Fruit fly (Drosophila melanogaster) whole organism, adult: ENCODE measurements around the gene ssp5.

Experiments used
- CG11617 ChIP-seq: fragments of 200-800 bp; sonication (Bioruptor generic); optimal IDR thresholded peaks from 2 replicates; lab custom pipeline; 2017; ENCODE audit warnings: mild to moderate bottlenecking, missing biosample characterization, missing genetic modification reagents, missing genetic modification characterization
- CG12768 ChIP-seq: fragments of 200-800 bp; sonication (Bioruptor generic); optimal IDR thresholded peaks from 2 replicates; lab custom pipeline; 2017; ENCODE audit warnings: missing biosample characterization, missing genetic modification characterization, mild to moderate bottlenecking, moderate library complexity, missing genetic modification reagents
- CG14711 ChIP-seq: fragments of 200-800 bp; sonication (Bioruptor generic); optimal IDR thresholded peaks from 2 replicates; lab custom pipeline; 2018; ENCODE audit warnings: missing biosample characterization, mild to moderate bottlenecking, missing genetic modification characterization, moderate library complexity
- CG1620 ChIP-seq: fragments of 200-800 bp; sonication (Bioruptor generic); optimal IDR thresholded peaks from 2 replicates; lab custom pipeline; 2016; ENCODE audit warnings: missing biosample characterization, missing genetic modification characterization
- CG33017 ChIP-seq: fragments of 200-800 bp; sonication (Bioruptor generic); optimal IDR thresholded peaks from 2 replicates; lab custom pipeline; 2018; ENCODE audit warnings: missing biosample characterization, mild to moderate bottlenecking, missing genetic modification characterization, moderate library complexity
- CG5204 ChIP-seq: fragments of 200-800 bp; sonication (Bioruptor generic); optimal IDR thresholded peaks from 2 replicates; lab custom pipeline; 2016; ENCODE audit warnings: missing biosample characterization, missing genetic modification characterization
- CG7045 ChIP-seq: fragments of 200-800 bp; sonication (Bioruptor generic); optimal IDR thresholded peaks from 2 replicates; lab custom pipeline; 2017; ENCODE audit warnings: missing biosample characterization, mild to moderate bottlenecking, missing genetic modification characterization
- CG7101 ChIP-seq: fragments of 200-800 bp; sonication (Bioruptor generic); optimal IDR thresholded peaks from 2 replicates; lab custom pipeline; 2018; ENCODE audit warnings: missing biosample characterization, mild to moderate bottlenecking, missing genetic modification characterization, moderate library complexity
- Clk ChIP-seq: fragments of 200-800 bp; sonication (Bioruptor generic); optimal IDR thresholded peaks from 2 replicates; lab custom pipeline; 2017; ENCODE audit warnings: missing biosample characterization, missing genetic modification characterization
- Crg-1 ChIP-seq: fragments of 200-800 bp; sonication (Bioruptor generic); optimal IDR thresholded peaks from 2 replicates; lab custom pipeline; 2016; ENCODE audit warnings: missing biosample characterization, missing genetic modification characterization
- Hr96 ChIP-seq: fragments of 200-800 bp; sonication (Bioruptor generic); optimal IDR thresholded peaks from 2 replicates; lab custom pipeline; 2016; ENCODE audit warnings: missing biosample characterization, missing genetic modification characterization
- Mnt ChIP-seq: fragments of 200-800 bp; sonication (Bioruptor generic); optimal IDR thresholded peaks from 2 replicates; lab custom pipeline; 2016; ENCODE audit warnings: missing biosample characterization, mild to moderate bottlenecking, missing genetic modification characterization
- bab1 ChIP-seq: fragments of 200-800 bp; sonication (Bioruptor generic); optimal IDR thresholded peaks from 3 replicates; lab custom pipeline; 2019; ENCODE audit warnings: missing biosample characterization, mild to moderate bottlenecking, missing genetic modification characterization, moderate library complexity
- cic ChIP-seq: fragments of 200-800 bp; sonication (Bioruptor generic); optimal IDR thresholded peaks from 2 replicates; lab custom pipeline; 2017; ENCODE audit warnings: missing biosample characterization, mild to moderate bottlenecking, missing genetic modification characterization, moderate library complexity
- cnc ChIP-seq, 2 experiments: fragments of >200 bp; optimal IDR thresholded peaks; 2 replicates each; lab custom pipeline; 2017
- kay ChIP-seq: fragments of 200-800 bp; sonication (Bioruptor generic); peaks from one replicate; lab custom pipeline; 2016; ENCODE audit warnings: missing biosample characterization, missing genetic modification characterization, borderline replicate concordance
- ovo ChIP-seq: fragments of 200-800 bp; sonication (Bioruptor generic); optimal IDR thresholded peaks from 2 replicates; lab custom pipeline; 2016; ENCODE audit warnings: missing biosample characterization, missing genetic modification characterization
- pad ChIP-seq: fragments of 200-800 bp; sonication (Bioruptor generic); optimal IDR thresholded peaks from 3 replicates; lab custom pipeline; 2017; ENCODE audit warnings: missing biosample characterization, missing genetic modification characterization, mild to moderate bottlenecking, moderate library complexity, missing genetic modification reagents
- tj ChIP-seq: fragments of 200-800 bp; sonication (Bioruptor generic); optimal IDR thresholded peaks from 3 replicates; lab custom pipeline; 2017; ENCODE audit warnings: missing biosample characterization, mild to moderate bottlenecking, missing genetic modification characterization, moderate library complexity
- toe ChIP-seq: fragments of 200-800 bp; sonication (Bioruptor generic); optimal IDR thresholded peaks from 2 replicates; lab custom pipeline; 2016; ENCODE audit warnings: missing biosample characterization, missing genetic modification characterization

ssp5 gene

dm6 chr3R:12016828-12017280 is 16.1 kb upstream of the ssp5 start, which contains the start of the genes DCAF12 and Spt3:
DCAF12 (minus strand) TSS chr3R:12017031.
Spt3 (plus strand) TSS chr3R:12017156.
- peak; percentile 55 for TF ChIP-seq CG7045 (GFP tag; lab: Kevin White, UChicago)
- TF ChIP-seq CG14711 = peak; percentile 53
- no peak for TF ChIP-seq kay (GFP tag; lab: Kevin White, UChicago)
- peak; percentile 14 for TF ChIP-seq Mnt (GFP tag; lab: Kevin White, UChicago)
- no peak for TF ChIP-seq cnc (optimal IDR thresholded peaks at IDR 0.05; lab: Kevin White, UChicago)
- peak; percentile 66 for TF ChIP-seq bab1 (GFP tag; lab: Kevin White, UChicago)
- peak; percentile 8 for TF ChIP-seq tj (GFP tag; lab: Kevin White, UChicago)
- peak; percentile 32 for TF ChIP-seq Clk (GFP tag; lab: Kevin White, UChicago)
- TF ChIP-seq CG11617 (GFP tag; lab: Kevin White, UChicago) = peak; percentile 54
- peak; percentile 47 for TF ChIP-seq Hr96 (GFP tag; lab: Kevin White, UChicago)
- peak; percentile 48 for TF ChIP-seq CG12768
- TF ChIP-seq CG5204 = no peak
- no peak for TF ChIP-seq Crg-1 (GFP tag; lab: Kevin White, UChicago)
- peak; percentile 47 for TF ChIP-seq pad (GFP tag; lab: Kevin White, UChicago)
- TF ChIP-seq CG33017 (tag; lab: Kevin White, UChicago) = peak; percentile 5
- TF ChIP-seq CG7101 = peak; percentile 49
- TF ChIP-seq CG1620 = no peak
- TF ChIP-seq toe = peak; percentile 75
- peak; percentile 34 for TF ChIP-seq ovo (GFP tag; lab: Kevin White, UChicago)
- TF ChIP-seq cic (GFP tag; lab: Kevin White, UChicago) = no peak

dm6 chr3R:12020987-12021386 is 12.0 kb upstream of the ssp5 start:
- TF ChIP-seq CG11617 (GFP tag; lab: Kevin White, UChicago) = no peak
- no peak for TF ChIP-seq CG7045 (GFP tag; lab: Kevin White, UChicago)
- TF ChIP-seq pad (GFP tag; lab: Kevin White, UChicago) = peak; percentile 85
- TF ChIP-seq cic (GFP tag; lab: Kevin White, UChicago) = no peak

dm6 chr3R:12031657-12032056 is 1.3 kb upstream of the ssp5 start, which contains the start of the genes CG31358, CG42504 and CG42505:
CG31358 (minus strand) TSS chr3R:12031757.
CG42504 (minus strand) TSS chr3R:12031757.
CG42505 (minus strand) TSS chr3R:12031757.
- TF ChIP-seq CG11617 (GFP tag; lab: Kevin White, UChicago) = no peak
- no peak for TF ChIP-seq tj (GFP tag; lab: Kevin White, UChicago)
- TF ChIP-seq CG14711 = no peak
- no peak for TF ChIP-seq CG33017 (tag; lab: Kevin White, UChicago)
- TF ChIP-seq CG7045 (GFP tag; lab: Kevin White, UChicago) = no peak

DNA sequence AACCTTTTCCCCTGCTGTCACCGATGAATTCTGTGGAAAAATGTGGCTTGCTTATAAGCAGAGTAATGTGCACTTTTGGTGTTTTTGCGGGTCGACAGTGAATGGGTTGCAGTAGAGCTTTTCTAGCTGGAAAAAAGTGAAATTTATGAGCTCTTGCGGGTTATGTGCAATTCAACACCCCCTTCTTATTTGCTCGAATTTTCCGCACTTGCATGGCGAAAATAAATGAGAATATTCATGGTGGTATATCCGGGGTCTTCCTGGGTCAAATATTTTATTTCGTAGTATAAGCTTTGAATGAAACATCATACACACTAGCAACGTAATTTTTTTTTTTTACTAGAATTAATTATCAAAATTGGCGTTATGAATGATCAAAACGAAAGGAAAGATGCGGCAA is 7.3 kb downstream of the ssp5 start, which contains the start of gene CG14736:
Gene CG14736, plus strand, starts transcription at position 301 of the 400 bp plus-strand sequence.
- TF ChIP-seq CG1620 (no peak), Clk (GFP tag; lab: Kevin White, UChicago) (no peak), CG5204 (no peak), ovo (GFP tag; lab: Kevin White, UChicago) (no peak), CG11617 (GFP tag; lab: Kevin White, UChicago) (no peak), bab1 (GFP tag; lab: Kevin White, UChicago) (no peak), pad (GFP tag; lab: Kevin White, UChicago) (no peak), CG7101 (no peak), cnc (optimal IDR thresholded peaks at IDR 0.05; lab: Kevin White, UChicago) (no peak), cic (GFP tag; lab: Kevin White, UChicago) (no peak), Mnt (GFP tag; lab: Kevin White, UChicago) (no peak), tj (GFP tag; lab: Kevin White, UChicago) (no peak), kay (GFP tag; lab: Kevin White, UChicago) (no peak), Crg-1 (GFP tag; lab: Kevin White, UChicago) (no peak)

DNA sequence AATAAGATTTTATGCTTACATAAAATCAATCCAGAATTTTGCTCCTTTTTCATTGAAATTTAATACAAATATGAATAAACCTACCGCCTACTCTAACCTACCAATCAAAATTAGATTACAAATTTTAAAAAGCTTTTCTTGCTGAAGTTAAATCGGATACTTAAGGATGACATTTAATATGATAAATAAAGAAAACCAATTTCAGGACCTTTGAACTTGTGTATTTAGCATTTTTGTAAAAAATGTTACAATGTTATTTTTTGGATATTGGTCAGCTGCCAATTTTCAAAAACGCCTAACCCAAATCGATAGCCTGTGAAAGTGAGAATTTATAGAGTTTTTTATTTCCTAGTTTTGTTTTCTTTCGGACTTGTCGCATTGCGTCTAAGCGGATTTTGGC is 16.2 kb downstream of the ssp5 start, which contains the start of gene CG14739:
Gene CG14739, minus strand, starts transcription at position 101 of the 400 bp plus-strand sequence.
- TF ChIP-seq Mnt (GFP tag; lab: Kevin White, UChicago) = no peak
- TF ChIP-seq cic (GFP tag; lab: Kevin White, UChicago) = no peak
- no peak for TF ChIP-seq CG33017 (tag; lab: Kevin White, UChicago)
- TF ChIP-seq Crg-1 (GFP tag; lab: Kevin White, UChicago) = no peak
- TF ChIP-seq pad (GFP tag; lab: Kevin White, UChicago) = no peak
- TF ChIP-seq cnc (optimal IDR thresholded peaks at IDR 0.05; lab: Kevin White, UChicago) = no peak
- no peak for TF ChIP-seq Clk (GFP tag; lab: Kevin White, UChicago)
- no peak for TF ChIP-seq ovo (GFP tag; lab: Kevin White, UChicago)
- TF ChIP-seq toe = no peak
- TF ChIP-seq CG5204 = no peak
- no peak for TF ChIP-seq kay (GFP tag; lab: Kevin White, UChicago)
- TF ChIP-seq bab1 (GFP tag; lab: Kevin White, UChicago) = no peak
- no peak for TF ChIP-seq CG12768
- TF ChIP-seq CG7045 (GFP tag; lab: Kevin White, UChicago) = no peak
- TF ChIP-seq tj (GFP tag; lab: Kevin White, UChicago) = no peak
- no peak for TF ChIP-seq CG11617 (GFP tag; lab: Kevin White, UChicago)
- TF ChIP-seq CG7101 = no peak

- TF ChIP-seq CG7045 (GFP tag; lab: Kevin White, UChicago) = no peak
- TF ChIP-seq CG33017 (tag; lab: Kevin White, UChicago) = no peak
- TF ChIP-seq CG5204 = no peak
- TF ChIP-seq Mnt (GFP tag; lab: Kevin White, UChicago) = no peak
- TF ChIP-seq CG7101 = no peak
- TF ChIP-seq ovo (GFP tag; lab: Kevin White, UChicago) = no peak
- no peak for TF ChIP-seq CG14711
- TF ChIP-seq CG11617 (GFP tag; lab: Kevin White, UChicago) = no peak
- no peak for TF ChIP-seq toe
- TF ChIP-seq cnc (optimal IDR thresholded peaks at IDR 0.05; lab: Kevin White, UChicago) = no peak
- TF ChIP-seq tj (GFP tag; lab: Kevin White, UChicago) = no peak
Observed at dm6 chr3R:12062844-12063243, 29.9 kb downstream of the ssp5 start, which contains the start of gene CG14740. CG14740 (minus strand) TSS chr3R:12062944.
